Fruit fly (Drosophila melanogaster) whole organism, wandering third instar larva: ENCODE data around the gene CG10560.

Experiments
- Abd-B ChIP-seq: fragments of >200 bp; optimal IDR thresholded peaks from 2 replicates; lab custom pipeline; 2017; ENCODE audit warnings: missing biosample characterization, missing genetic modification characterization
- CG9705 ChIP-seq: fragments of 200-800 bp; sonication (Bioruptor generic); optimal IDR thresholded peaks from 2 replicates; lab custom pipeline; 2018; ENCODE audit warnings: missing biosample characterization, mild to moderate bottlenecking, missing genetic modification characterization
- Hnf4 ChIP-seq: fragments of 200-800 bp; sonication (Bioruptor generic); optimal IDR thresholded peaks from 2 replicates; lab custom pipeline; 2016; ENCODE audit warnings: missing biosample characterization, mild to moderate bottlenecking, missing genetic modification characterization
- Jra ChIP-seq: sonication (Bioruptor generic); optimal IDR thresholded peaks from 2 replicates; lab custom pipeline; 2016; ENCODE audit warnings: missing biosample characterization, missing genetic modification characterization
- Mio ChIP-seq: sonication (Bioruptor generic); optimal IDR thresholded peaks from 2 replicates; lab custom pipeline; 2016; ENCODE audit warnings: missing biosample characterization, missing genetic modification characterization
- br ChIP-seq: fragments of 200-800 bp; sonication (Bioruptor generic); optimal IDR thresholded peaks from 2 replicates; lab custom pipeline; 2016; ENCODE audit warnings: missing biosample characterization, missing genetic modification characterization
- dl ChIP-seq, 2 experiments: fragments of 175-275, 200-275 bp in 1 of 2; fragments of 200-275 bp in 1 of 2; sonication (Bioruptor generic); optimal IDR thresholded peaks; lab custom pipeline; 2018; ENCODE audit warnings: mild to moderate bottlenecking in 2 of 2, missing biosample characterization in 2 of 2, missing genetic modification characterization in 2 of 2, moderate library complexity in 2 of 2; ENCODE audit not compliant: partially characterized antibody in 2 of 2, insufficient read depth in 1 of 2
- h ChIP-seq: fragments of 200-800 bp; sonication (Bioruptor generic); optimal IDR thresholded peaks from 3 replicates; lab custom pipeline; 2016; ENCODE audit warnings: missing biosample characterization, mild to moderate bottlenecking, missing genetic modification characterization
- pan ChIP-seq: fragments of >200 bp; optimal IDR thresholded peaks from 2 replicates; lab custom pipeline; 2017
- psq ChIP-seq: fragments of 200-800 bp; sonication (Bioruptor generic); optimal IDR thresholded peaks from 3 replicates; lab custom pipeline; 2017; ENCODE audit warnings: missing biosample characterization, mild to moderate bottlenecking, missing genetic modification characterization, moderate library complexity
- tai ChIP-seq: sonication (Bioruptor generic); optimal IDR thresholded peaks from 2 replicates; lab custom pipeline; 2016; ENCODE audit warnings: missing biosample characterization, missing genetic modification characterization
- woc ChIP-seq: sonication (Bioruptor generic); optimal IDR thresholded peaks from 2 replicates; lab custom pipeline; 2016; ENCODE audit warnings: missing biosample characterization, mild to moderate bottlenecking, missing genetic modification characterization

- TF ChIP-seq tai (GFP tag; lab: Kevin White, UChicago) (no peak), dl (GFP tag; optimal IDR thresholded peaks at IDR 0.05; lab: Kevin White, UChicago; ENCODE audit: insufficient read depth in 1 of 2, partially characterized antibody in 2 of 2) (no peak), Jra (no peak), br (peak; percentile 57), Mio (GFP tag; lab: Kevin White, UChicago) (no peak), psq (GFP tag; lab: Kevin White, UChicago) (no peak), Abd-B (GFP tag; lab: Kevin White, UChicago) (no peak), woc (GFP tag; lab: Kevin White, UChicago) (no peak), Hnf4 (GFP tag; lab: Kevin White, UChicago) (peak; percentile 24), pan (lab: Kevin White, UChicago) (no peak), h (no peak), CG9705 (GFP tag; lab: Kevin White, UChicago) (no peak)
Measured at dm6 chr3R:25281165-25281564, 38.7 kb downstream of the CG10560 start, which contains the start of gene CG11892.
